Worm (Caenorhabditis elegans) whole organism, young adult: ENCODE measurements around the gene EGAP9.4.

Experiments
- chd-7 ChIP-seq: sonication (generic microtip); optimal IDR thresholded peaks from 2 replicates; lab custom pipeline; 2016; ENCODE audit warnings: mild to moderate bottlenecking, missing genetic modification characterization, moderate library complexity, missing compliant biosample characterization
- egl-18 ChIP-seq: fragments of 200-800 bp; sonication (Bioruptor generic); IDR thresholded peaks from 2 replicates; pipeline ENCODE4 v1.3.6; 2022; ENCODE audit warnings: missing genetic modification reagents, missing genetic modification characterization, missing compliant biosample characterization
- lir-1 ChIP-seq: fragments of 200-800 bp; sonication (Bioruptor generic); conservative IDR thresholded peaks from 2 replicates; pipeline ENCODE4 v1.3.6; 2022; ENCODE audit warnings: missing genetic modification reagents, missing genetic modification characterization, missing compliant biosample characterization
- nhr-80 ChIP-seq: sonication (generic microtip); optimal IDR thresholded peaks from 2 replicates; lab custom pipeline; 2016; ENCODE audit warnings: missing genetic modification characterization, missing compliant biosample characterization
- snpc-3.4 ChIP-seq: sonication (generic microtip); optimal IDR thresholded peaks from 2 replicates; lab custom pipeline; 2017; ENCODE audit warnings: missing genetic modification characterization, mild to moderate bottlenecking, missing compliant biosample characterization, antibody characterized with exemption, moderate library complexity, missing genotype, missing genetic modification reagents
- unc-130 ChIP-seq: sonication (generic microtip); optimal IDR thresholded peaks from 2 replicates; lab custom pipeline; 2016; ENCODE audit warnings: missing genetic modification reagents, missing genetic modification characterization, missing compliant biosample characterization

- TF ChIP-seq unc-130, result no peak
- TF ChIP-seq snpc-3.4 (tag; lab: Kevin White, UChicago), result no peak
- no peak for TF ChIP-seq nhr-80 (tag; lab: Kevin White, UChicago)
- TF ChIP-seq chd-7, result no peak
- no peak for TF ChIP-seq lir-1 (GFP tag; lab: Robert Waterston, UW)
- TF ChIP-seq egl-18, result no peak
Measured at ce11 chrV:6602556-6603062, 25.9 kb downstream of the EGAP9.4 start, which contains the start of gene ZK1055.6.
